Fruit fly (Drosophila melanogaster): ENCODE results near the gene gudu.
A peak's percentile ranks its signal among the peaks of the same experiment; 100 is the strongest.

Gene gudu

DNA sequence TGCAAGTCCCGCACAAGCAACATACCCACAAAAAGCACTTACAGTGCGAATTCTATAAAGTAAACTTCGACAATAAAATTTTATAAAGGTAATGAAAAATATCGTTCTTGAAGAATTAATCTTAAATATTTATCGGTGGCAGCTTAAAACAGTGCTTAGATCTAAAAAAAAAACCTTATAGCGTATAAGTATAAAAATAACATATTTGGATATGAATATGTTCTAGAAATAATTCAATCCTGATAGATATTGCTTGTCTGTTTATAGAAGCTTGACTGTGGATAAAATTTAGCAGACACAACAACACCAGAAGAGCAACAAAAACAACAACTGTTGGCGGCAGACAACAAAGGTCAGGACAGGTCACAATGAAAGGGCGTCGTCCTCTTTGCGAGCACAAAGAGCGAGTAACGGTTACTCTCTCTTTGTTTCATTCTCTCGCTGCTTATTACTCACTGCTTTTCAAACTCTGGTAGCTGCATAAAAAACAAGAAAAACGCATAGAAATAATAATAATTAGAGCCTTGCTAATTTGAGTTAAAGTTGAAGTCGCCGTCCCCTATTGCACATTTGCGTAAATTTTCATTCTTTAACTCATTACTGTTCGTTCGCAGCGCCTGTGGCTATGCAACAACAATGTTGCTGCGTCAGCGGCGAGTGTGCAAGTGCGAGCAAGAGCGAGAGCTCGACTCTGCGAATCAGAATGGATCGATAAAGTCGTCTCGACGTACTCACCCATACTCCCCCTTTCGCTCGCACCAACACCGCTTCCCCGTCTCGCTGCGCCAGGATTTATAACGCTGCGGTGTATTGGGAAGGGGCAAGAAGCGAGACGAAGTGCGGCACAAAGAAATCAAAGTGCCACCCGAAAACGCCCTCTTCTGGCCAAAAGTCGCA lies 31.3 kb downstream of the gudu start (continued):
- TF ChIP-seq eg (GFP tag; IDR thresholded peaks at IDR 0.05) (peak; percentile 52; the same call in 1 of the 3 replicates), Met (GFP tag; optimal IDR thresholded peaks at IDR 0.05) (peak; percentile 92), Ets21C (GFP tag; optimal IDR thresholded peaks at IDR 0.05) (peak; percentile 62), Hr38 (GFP tag; optimal IDR thresholded peaks at IDR 0.05) (no peak), CG4318 (GFP tag; optimal IDR thresholded peaks at IDR 0.05) (peak; percentile 38), topi (GFP tag; optimal IDR thresholded peaks at IDR 0.05) (peak; percentile 82), Blimp-1 (GFP tag; optimal IDR thresholded peaks at IDR 0.05) (peak; percentile 62), CG31627 (GFP tag; optimal IDR thresholded peaks at IDR 0.05) (peak; percentile 65), lz (GFP tag; optimal IDR thresholded peaks at IDR 0.05) (peak; percentile 85), fd59A (GFP tag; optimal IDR thresholded peaks at IDR 0.05) (peak; percentile 44)

DNA sequence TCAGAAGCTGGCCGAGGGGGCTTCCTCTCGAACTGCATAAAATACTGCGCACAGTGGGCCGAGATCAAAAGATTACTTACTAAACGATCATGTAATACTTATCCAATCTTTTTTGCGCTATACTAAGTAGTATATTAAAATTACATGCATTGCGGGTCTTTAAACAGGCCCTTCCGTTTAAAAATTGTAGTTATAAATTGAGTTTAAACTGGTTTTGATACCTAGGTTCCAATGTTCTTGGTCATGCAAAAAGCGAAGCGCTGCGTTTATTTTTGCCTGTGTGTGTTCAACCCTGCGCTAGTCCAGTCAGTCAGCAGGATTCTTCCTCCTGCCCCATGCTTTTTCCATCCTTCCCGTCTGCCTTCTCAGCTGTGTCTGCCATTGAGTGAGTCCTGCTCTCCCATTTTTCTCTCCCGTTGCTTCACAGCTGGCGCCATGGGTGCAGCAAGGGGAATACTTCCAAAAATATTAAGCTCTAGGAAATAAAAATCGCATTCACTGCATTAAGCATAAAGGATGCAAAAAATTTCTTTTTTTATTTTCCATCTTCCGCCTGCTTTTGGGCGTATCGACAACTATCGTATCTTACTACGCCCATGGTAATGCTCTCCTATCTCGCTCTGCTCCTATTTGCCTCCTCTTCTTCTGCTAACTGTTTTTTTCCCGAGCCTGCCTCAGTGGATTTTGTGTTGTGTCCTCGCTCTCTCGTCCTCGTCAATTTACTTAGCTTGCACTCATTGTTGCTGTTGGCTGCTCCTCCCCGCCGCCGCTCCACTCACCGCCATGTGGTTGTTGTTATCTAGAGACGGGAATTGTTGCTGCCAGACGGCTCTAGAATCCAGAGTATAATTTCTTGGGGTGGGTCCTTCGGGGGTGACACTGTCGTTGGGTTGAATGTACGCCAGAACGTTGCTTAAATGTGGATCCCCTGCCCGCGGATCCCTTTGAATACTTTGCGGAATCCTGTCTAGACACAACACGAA lies 32.3 kb downstream of the gudu start:
- TF ChIP-seq Blimp-1 (GFP tag; optimal IDR thresholded peaks at IDR 0.05) (peak; percentile 35), achi (GFP tag; optimal IDR thresholded peaks at IDR 0.05) (peak; percentile 85), CG11902 (GFP tag; optimal IDR thresholded peaks at IDR 0.05) (peak; percentile 68), Sox14 (GFP tag; optimal IDR thresholded peaks at IDR 0.05) (peak; percentile 75), fd85E (GFP tag; optimal IDR thresholded peaks at IDR 0.05) (peak; percentile 23), CG6276 (GFP tag; optimal IDR thresholded peaks at IDR 0.05) (peak; percentile 55), Hr39 (GFP tag; optimal IDR thresholded peaks at IDR 0.05) (peak; percentile 77), Hr4 (GFP tag; optimal IDR thresholded peaks at IDR 0.05) (peak; percentile 66), CG31627 (GFP tag; optimal IDR thresholded peaks at IDR 0.05) (peak; percentile 74), Eip93F (GFP tag; optimal IDR thresholded peaks at IDR 0.05) (peak; percentile 66), CG11294 (GFP tag; IDR thresholded peaks at IDR 0.05) (peak; percentile 61), Ets21C (GFP tag; optimal IDR thresholded peaks at IDR 0.05) (peak; percentile 77), CG6792 (GFP tag; optimal IDR thresholded peaks at IDR 0.05) (peak; percentile 85), CG3919 (GFP tag; optimal IDR thresholded peaks at IDR 0.05) (peak; percentile 86), pdm3 (GFP tag; optimal IDR thresholded peaks at IDR 0.05) (peak; percentile 91), CG8319 (GFP tag; optimal IDR thresholded peaks at IDR 0.05) (peak; percentile 72), net (GFP tag; optimal IDR thresholded peaks at IDR 0.05) (peak; percentile 76), CG7368 (GFP tag; optimal IDR thresholded peaks at IDR 0.05) (peak; percentile 77), CG4318 (GFP tag; optimal IDR thresholded peaks at IDR 0.05) (peak; percentile 57), CG15336 (GFP tag; IDR thresholded peaks at IDR 0.05) (peak; percentile 79), fd59A (GFP tag; optimal IDR thresholded peaks at IDR 0.05) (peak; percentile 94), Met (GFP tag; optimal IDR thresholded peaks at IDR 0.05) (peak; percentile 88), esn (GFP tag; optimal IDR thresholded peaks at IDR 0.05) (peak; percentile 88), acj6 (GFP tag; optimal IDR thresholded peaks at IDR 0.05) (peak; percentile 83), CG10631 (GFP tag; optimal IDR thresholded peaks at IDR 0.05) (peak; percentile 91), spab (GFP tag; optimal IDR thresholded peaks at IDR 0.05) (peak; percentile 89), CG9139 (GFP tag; optimal IDR thresholded peaks at IDR 0.05) (peak; percentile 83), lz (GFP tag; optimal IDR thresholded peaks at IDR 0.05) (peak; percentile 87), vri (GFP tag; optimal IDR thresholded peaks at IDR 0.05) (peak; percentile 78), Hr38 (GFP tag; optimal IDR thresholded peaks at IDR 0.05) (no peak), CG6808 (GFP tag; optimal IDR thresholded peaks at IDR 0.05) (peak; percentile 92), Ets96B (tag; optimal IDR thresholded peaks at IDR 0.05) (peak; percentile 96), ss (GFP tag; optimal IDR thresholded peaks at IDR 0.05) (peak; percentile 90 to 91), CG8632 (GFP tag; optimal IDR thresholded peaks at IDR 0.05) (peak; percentile 74), CG8119 (GFP tag; IDR thresholded peaks at IDR 0.05) (peak; percentile 85), CG16779 (tag; optimal IDR thresholded peaks at IDR 0.05) (peak; percentile 70), Eip78C (GFP tag) (peak; percentile 95), topi (GFP tag; optimal IDR thresholded peaks at IDR 0.05) (peak; percentile 89), Gug (GFP tag; IDR thresholded peaks at IDR 0.05) (peak; percentile 75), dac (GFP tag; optimal IDR thresholded peaks at IDR 0.05) (peak; percentile 26), dsx (GFP tag; optimal IDR thresholded peaks at IDR 0.05; ENCODE audit: poor library complexity, severe bottlenecking) (peak; percentile 85), Sox102F (GFP tag; optimal IDR thresholded peaks at IDR 0.05) (peak; percentile 81)

All from whole organism, prepupa.